Worm (Caenorhabditis elegans): ENCODE measurements around the gene cki-1.

Gene cki-1

DNA sequence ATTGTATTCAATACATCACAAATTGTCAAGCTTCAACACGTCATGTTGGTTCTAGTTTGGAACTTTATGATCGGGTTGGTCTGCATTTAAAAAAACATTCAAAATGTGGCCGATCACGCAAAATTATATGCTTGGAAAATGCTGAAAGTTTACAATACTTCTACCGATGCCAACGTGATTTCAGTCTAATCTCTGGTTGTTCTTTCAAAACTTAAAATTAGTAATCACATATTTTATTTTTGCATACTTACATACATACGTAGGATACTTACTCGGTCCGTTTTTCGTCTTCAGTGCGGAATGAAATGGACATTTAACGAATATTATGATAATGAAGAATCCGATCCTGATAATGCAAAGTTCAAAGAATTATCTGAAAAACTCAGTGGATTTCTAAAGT is 14.1 kb downstream of the cki-1 start, which contains the start of gene srw-62:
Gene srw-62 (plus strand): TSS at position 301 of the 400 bp plus-strand sequence.
- TF ChIP-seq F39B2.1 (GFP tag; IDR thresholded peaks at IDR 0.05) (no peak), pha-4 (tag; optimal IDR thresholded peaks at IDR 0.05) (no peak), lag-1 (GFP tag; IDR thresholded peaks at IDR 0.05) (no peak), C17E4.6 (GFP tag; IDR thresholded peaks at IDR 0.05) (no peak), B0019.2 (GFP tag; conservative IDR thresholded peaks at IDR 0.05) (no peak), ceh-100 (GFP tag; IDR thresholded peaks at IDR 0.05) (no peak), ccch-3 (GFP tag; optimal IDR thresholded peaks at IDR 0.05) (no peak), B0261.1 (tag; optimal IDR thresholded peaks at IDR 0.05) (no peak), ets-4 (GFP tag; optimal IDR thresholded peaks at IDR 0.05) (no peak)

DNA sequence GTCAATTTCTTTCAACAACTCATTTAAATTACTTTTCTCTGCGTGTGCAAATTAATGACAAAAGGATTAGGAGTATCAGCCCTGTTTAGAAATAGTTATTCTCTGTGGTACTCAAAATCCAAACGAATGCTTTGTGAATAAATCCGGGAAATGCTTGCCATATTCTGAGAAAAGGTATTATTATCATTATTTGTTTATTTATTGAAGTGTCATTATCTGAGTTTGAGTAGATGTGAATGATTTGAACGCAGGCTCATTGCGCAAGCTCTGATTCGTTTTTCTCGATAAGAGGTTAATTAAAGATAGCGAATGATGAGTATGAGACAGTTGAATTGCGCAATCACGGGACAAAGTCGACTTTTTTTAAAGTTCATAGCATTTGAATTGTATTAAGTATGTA is 16.8 kb downstream of the cki-1 start:
- no peak for TF ChIP-seq atf-7 (tag; optimal IDR thresholded peaks at IDR 0.05)
- TF ChIP-seq K11D2.4 (GFP tag; IDR thresholded peaks at IDR 0.05) = no peak
- TF ChIP-seq hmg-1.2 (GFP tag; IDR thresholded peaks at IDR 0.05) = no peak
- TF ChIP-seq nfyb-1 (GFP tag; IDR thresholded peaks at IDR 0.05) = no peak

DNA sequence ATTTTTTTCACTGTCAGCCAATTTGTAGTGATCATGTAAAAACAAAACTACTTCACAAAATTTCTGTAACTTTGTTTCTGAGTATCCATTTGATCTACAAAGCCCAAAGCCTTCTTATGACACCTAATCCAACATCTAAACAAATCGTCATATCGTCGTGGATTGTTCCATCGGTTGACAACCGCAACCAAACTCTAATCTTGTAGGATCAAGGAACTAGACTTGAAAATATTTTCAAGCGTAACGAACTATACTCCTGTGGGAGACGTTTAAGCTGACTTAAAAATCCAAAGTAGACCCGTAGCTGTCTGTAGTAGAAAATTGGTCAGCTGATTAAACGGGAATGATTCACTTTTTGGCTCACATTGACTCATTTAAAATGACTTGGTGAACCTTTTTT is 18.6 kb downstream of the cki-1 start:
- no peak for TF ChIP-seq hrde-1 (tag; optimal IDR thresholded peaks at IDR 0.05; ENCODE audit: borderline replicate concordance)
- TF ChIP-seq nhr-90 (tag; optimal IDR thresholded peaks at IDR 0.05) = no peak
- no peak for TF ChIP-seq madf-3 (GFP tag; IDR thresholded peaks at IDR 0.05)
- no peak for TF ChIP-seq athp-1 (tag; optimal IDR thresholded peaks at IDR 0.05)
- TF ChIP-seq die-1 (tag; optimal IDR thresholded peaks at IDR 0.05) = no peak
- TF ChIP-seq lir-1 (GFP tag; conservative IDR thresholded peaks at IDR 0.05) = no peak
- no peak for TF ChIP-seq F52B5.7 (tag; optimal IDR thresholded peaks at IDR 0.05)
- TF ChIP-seq lin-35 (GFP tag; optimal IDR thresholded peaks at IDR 0.05) = no peak
- no peak for TF ChIP-seq Y95B8A.8 (GFP tag; IDR thresholded peaks at IDR 0.05)
- TF ChIP-seq ztf-18 (tag; optimal IDR thresholded peaks at IDR 0.05) = no peak
- no peak for TF ChIP-seq Y53F4B.3 (GFP tag; IDR thresholded peaks at IDR 0.05)
- no peak for TF ChIP-seq Y53G8AR.9 (GFP tag; conservative IDR thresholded peaks at IDR 0.05)
- TF ChIP-seq T07F8.4 (tag; optimal IDR thresholded peaks at IDR 0.05) = no peak

DNA sequence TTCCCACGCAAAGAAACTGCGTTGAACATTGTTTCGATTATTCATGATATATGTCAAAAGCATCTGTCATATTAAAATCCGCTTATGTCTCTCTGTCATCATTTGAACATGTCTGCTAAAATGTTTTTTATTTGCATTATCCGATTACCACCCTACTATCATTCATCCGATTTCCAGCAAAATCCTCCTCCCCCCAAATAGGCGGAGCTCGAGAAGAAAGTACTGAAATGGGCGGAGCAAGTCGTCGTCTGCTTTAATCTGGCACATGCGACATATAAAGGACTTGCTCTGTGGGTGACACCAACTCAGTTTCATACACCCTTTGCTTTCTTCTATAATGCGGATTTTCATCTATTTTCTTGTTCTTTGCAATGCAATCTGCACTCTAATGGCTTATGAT is 21.0 kb downstream of the cki-1 start, which contains the start of gene T09A5.14:
Gene T09A5.14 (plus strand): TSS at position 301 of the 400 bp plus-strand sequence.
- TF ChIP-seq dpff-1 (tag; optimal IDR thresholded peaks at IDR 0.05) (no peak), F57A8.1 (GFP tag; optimal IDR thresholded peaks at IDR 0.05) (no peak), sdz-38 (tag; optimal IDR thresholded peaks at IDR 0.05) (no peak), F23B12.7 (tag; optimal IDR thresholded peaks at IDR 0.05; ENCODE audit: insufficient read depth) (no peak), ets-4 (GFP tag; optimal IDR thresholded peaks at IDR 0.05) (no peak), F39B2.1 (GFP tag; IDR thresholded peaks at IDR 0.05) (no peak), C06A6.2 (GFP tag; conservative IDR thresholded peaks at IDR 0.05) (no peak)

DNA sequence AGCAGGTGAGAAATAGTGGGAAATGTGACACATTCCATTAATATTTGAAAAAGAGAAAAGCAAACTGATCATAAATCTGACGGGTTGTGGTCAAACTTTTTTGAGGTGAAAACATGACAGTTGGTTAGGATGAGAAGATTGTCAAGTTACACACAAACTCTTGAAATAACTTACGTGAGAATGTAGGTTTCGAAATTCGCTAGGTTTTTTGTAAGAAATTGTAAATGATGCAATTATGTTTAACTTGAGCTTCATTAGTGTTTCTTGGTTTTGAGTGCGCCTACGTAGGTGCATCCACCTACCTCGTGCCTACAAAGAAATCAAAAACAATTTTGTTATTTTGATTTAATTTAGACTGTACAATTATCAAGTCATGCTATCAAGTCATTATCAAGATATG is 24.3 kb downstream of the cki-1 start, which contains the start of gene cex-2:
Gene cex-2 (minus strand): TSS at position 101 of the 400 bp plus-strand sequence.
- TF ChIP-seq nfya-1 (tag; optimal IDR thresholded peaks at IDR 0.05; ENCODE audit: borderline replicate concordance, insufficient read depth) (no peak), Y53G8AR.9 (GFP tag; conservative IDR thresholded peaks at IDR 0.05) (no peak), lin-35 (GFP tag; optimal IDR thresholded peaks at IDR 0.05) (no peak), pha-4 (tag; optimal IDR thresholded peaks at IDR 0.05) (no peak), ceh-40 (GFP tag; IDR thresholded peaks at IDR 0.05) (no peak), athp-1 (tag; optimal IDR thresholded peaks at IDR 0.05) (no peak), ztf-28 (GFP tag; IDR thresholded peaks at IDR 0.05) (no peak), B0261.1 (tag; optimal IDR thresholded peaks at IDR 0.05) (no peak), nhr-120 (GFP tag; IDR thresholded peaks at IDR 0.05) (no peak), madf-3 (GFP tag; IDR thresholded peaks at IDR 0.05) (no peak), madf-6 (GFP tag; IDR thresholded peaks at IDR 0.05) (no peak), atf-7 (tag; optimal IDR thresholded peaks at IDR 0.05) (no peak), F52B5.7 (tag; optimal IDR thresholded peaks at IDR 0.05) (no peak)

Measured in whole organism, young adult.